ENCODE assay signal across 1 fruit fly cellular context in the genomic region with DNA sequence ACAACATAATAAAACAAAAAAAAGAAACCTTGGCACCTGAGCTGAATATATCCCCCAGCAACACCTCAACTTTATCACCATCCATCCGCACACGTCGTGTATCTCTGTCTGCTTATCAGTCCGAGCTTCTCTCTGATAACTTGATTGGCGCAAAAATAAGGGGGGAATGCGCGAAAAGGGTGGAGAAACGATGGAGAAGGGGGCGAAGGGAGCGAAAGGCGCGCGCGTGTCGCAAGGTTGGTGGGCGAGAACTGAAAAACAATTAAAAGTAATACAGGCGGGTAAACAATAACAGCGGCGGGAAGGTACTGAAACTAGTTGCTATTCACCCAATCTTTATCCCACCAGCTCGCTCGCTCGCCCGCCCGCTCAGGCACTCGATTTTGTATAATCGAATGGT.
TF ChIP-seq lines count a peak whose summit lies in the region.

No protein-coding gene starts in this region.

TF ChIP-seq in whole organism, embryonic, 481 proteins besides CTCF, POLR2A, EP300 and RAD21 (continued from another document):
- TF ChIP-seq slp2 (GFP tag; optimal IDR thresholded peaks at IDR 0.05; lab: Kevin White, UChicago) (no peak), CG17912 (GFP tag; optimal IDR thresholded peaks at IDR 0.05; lab: Kevin White, UChicago) (no peak), CG9932 (GFP tag; IDR thresholded peaks at IDR 0.05; lab: Robert Waterston, UW) (0 out of 2 replicates have a peak, but pooled peaks have one; percentile 14), CG10543 (GFP tag; optimal IDR thresholded peaks at IDR 0.05; lab: Kevin White, UChicago) (peak; percentile 28), grn (GFP tag; optimal IDR thresholded peaks at IDR 0.05; lab: Kevin White, UChicago) (peak; percentile 38), CG15011 (GFP tag; optimal IDR thresholded peaks at IDR 0.05; lab: Kevin White, UChicago) (no peak), GATAe (GFP tag; conservative IDR thresholded peaks at IDR 0.05; lab: Robert Waterston, UW) (peak; percentile 85), CG34376 (GFP tag; optimal IDR thresholded peaks at IDR 0.05; lab: Kevin White, UChicago) (peak; percentile 45), CG17612 (GFP tag; IDR thresholded peaks at IDR 0.05; lab: Robert Waterston, UW) (no peak), Dref (GFP tag; IDR thresholded peaks at IDR 0.05; lab: Robert Waterston, UW) (no peak), tup (GFP tag; optimal IDR thresholded peaks at IDR 0.05; lab: Kevin White, UChicago) (no peak), jumu (GFP tag; optimal IDR thresholded peaks at IDR 0.05; lab: Kevin White, UChicago) (no peak), odd (GFP tag; optimal IDR thresholded peaks at IDR 0.05; lab: Kevin White, UChicago) (no peak), CG12942 (GFP tag; optimal IDR thresholded peaks at IDR 0.05; lab: Kevin White, UChicago) (no peak), Med (GFP tag; lab: Kevin White, UChicago) (peak; percentile 61), ranshi (GFP tag; IDR thresholded peaks at IDR 0.05; lab: Robert Waterston, UW) (no peak), Dll (GFP tag; IDR thresholded peaks at IDR 0.05; lab: Robert Waterston, UW; ENCODE audit: partially characterized antibody) (no peak), mld (GFP tag; IDR thresholded peaks at IDR 0.05; lab: Robert Waterston, UW; ENCODE audit: partially characterized antibody) (no peak), peb (GFP tag; IDR thresholded peaks at IDR 0.05; lab: Robert Waterston, UW) (no peak), CG4282 (GFP tag; optimal IDR thresholded peaks at IDR 0.05; lab: Kevin White, UChicago) (no peak), nerfin-2 (GFP tag; IDR thresholded peaks at IDR 0.05; lab: Robert Waterston, UW; ENCODE audit: partially characterized antibody) (no peak), fd64A (GFP tag; optimal IDR thresholded peaks at IDR 0.05; lab: Kevin White, UChicago) (no peak), CG16863 (GFP tag; optimal IDR thresholded peaks at IDR 0.05; lab: Kevin White, UChicago) (no peak), CG13624 (GFP tag; optimal IDR thresholded peaks at IDR 0.05; lab: Kevin White, UChicago) (no peak), Sin3A (optimal IDR thresholded peaks at IDR 0.05; lab: Kevin White, UChicago) (no peak), CG18599 (GFP tag; optimal IDR thresholded peaks at IDR 0.05; lab: Kevin White, UChicago) (peak; percentile 26), wdn (GFP tag; IDR thresholded peaks at IDR 0.05; lab: Robert Waterston, UW) (no peak), HLH54F (GFP tag; optimal IDR thresholded peaks at IDR 0.05; lab: Kevin White, UChicago) (no peak), cg (GFP tag; optimal IDR thresholded peaks at IDR 0.05; lab: Kevin White, UChicago) (no peak), luna (GFP tag; optimal IDR thresholded peaks at IDR 0.05; lab: Kevin White, UChicago) (no peak), Gsc (GFP tag; IDR thresholded peaks at IDR 0.05; lab: Robert Waterston, UW) (no peak), sens-2 (GFP tag; IDR thresholded peaks at IDR 0.05; lab: Robert Waterston, UW) (no peak), aop (GFP tag; IDR thresholded peaks at IDR 0.05; lab: Robert Waterston, UW) (no peak), CG17829 (tag; optimal IDR thresholded peaks at IDR 0.05; lab: Kevin White, UChicago) (no peak), Ptx1 (GFP tag; IDR thresholded peaks at IDR 0.05; lab: Robert Waterston, UW) (no peak), exex (tag; optimal IDR thresholded peaks at IDR 0.05; lab: Kevin White, UChicago) (peak; percentile 90), hkb (optimal IDR thresholded peaks at IDR 0.05; lab: Kevin White, UChicago) (no peak), hkb (GFP tag; IDR thresholded peaks at IDR 0.05; lab: Robert Waterston, UW) (no peak), lola (GFP tag; optimal IDR thresholded peaks at IDR 0.05; lab: Kevin White, UChicago) (no peak), CG16779 (GFP tag; IDR thresholded peaks at IDR 0.05; lab: Robert Waterston, UW) (no peak), grau (tag; optimal IDR thresholded peaks at IDR 0.05; lab: Kevin White, UChicago) (no peak), CG8944 (GFP tag; optimal IDR thresholded peaks at IDR 0.05; lab: Kevin White, UChicago) (no peak), CG13894 (tag; optimal IDR thresholded peaks at IDR 0.05; lab: Kevin White, UChicago) (no peak), CG17359 (tag; optimal IDR thresholded peaks at IDR 0.05; lab: Kevin White, UChicago) (no peak), Drgx (GFP tag; IDR thresholded peaks at IDR 0.05; lab: Robert Waterston, UW) (no peak), vnd (GFP tag; IDR thresholded peaks at IDR 0.05; lab: Robert Waterston, UW; ENCODE audit: partially characterized antibody) (no peak), Hr39 (optimal IDR thresholded peaks at IDR 0.05; lab: Kevin White, UChicago) (no peak), CG11093 (GFP tag; IDR thresholded peaks at IDR 0.05; lab: Robert Waterston, UW) (no peak), CG10654 (GFP tag; optimal IDR thresholded peaks at IDR 0.05; lab: Kevin White, UChicago) (no peak), E2f2 (GFP tag; IDR thresholded peaks at IDR 0.05; lab: Robert Waterston, UW) (no peak), Fer2 (tag; optimal IDR thresholded peaks at IDR 0.05; lab: Kevin White, UChicago) (no peak), sd (tag; optimal IDR thresholded peaks at IDR 0.05; lab: Kevin White, UChicago) (peak; percentile 18), tx (GFP tag; optimal IDR thresholded peaks at IDR 0.05; lab: Kevin White, UChicago) (no peak), toy (GFP tag; IDR thresholded peaks at IDR 0.05; lab: Robert Waterston, UW) (no peak), CG11504 (tag; optimal IDR thresholded peaks at IDR 0.05; lab: Kevin White, UChicago) (no peak), seq (GFP tag; IDR thresholded peaks at IDR 0.05; lab: Robert Waterston, UW) (no peak), Six4 (GFP tag; optimal IDR thresholded peaks at IDR 0.05; lab: Kevin White, UChicago) (no peak), sug (tag; optimal IDR thresholded peaks at IDR 0.05; lab: Kevin White, UChicago) (peak; percentile 82), CG7786 (GFP tag; optimal IDR thresholded peaks at IDR 0.05; lab: Kevin White, UChicago) (no peak), vfl (GFP tag; optimal IDR thresholded peaks at IDR 0.05; lab: Kevin White, UChicago) (no peak), CG9215 (GFP tag; IDR thresholded peaks at IDR 0.05; lab: Robert Waterston, UW) (no peak), eve (GFP tag; optimal IDR thresholded peaks at IDR 0.05; lab: Kevin White, UChicago) (no peak), CG7745 (tag; optimal IDR thresholded peaks at IDR 0.05; lab: Kevin White, UChicago) (no peak), ase (GFP tag; IDR thresholded peaks at IDR 0.05; lab: Robert Waterston, UW) (no peak), esg (GFP tag; conservative IDR thresholded peaks at IDR 0.05; lab: Robert Waterston, UW) (no peak), CG8290 (GFP tag; optimal IDR thresholded peaks at IDR 0.05; lab: Kevin White, UChicago) (no peak), CG8290 (tag; optimal IDR thresholded peaks at IDR 0.05; lab: Kevin White, UChicago) (peak in 1 of 2 experiments; percentile 10), D19B (GFP tag; optimal IDR thresholded peaks at IDR 0.05; lab: Kevin White, UChicago) (no peak), Nf-YB (GFP tag; optimal IDR thresholded peaks at IDR 0.05; lab: Kevin White, UChicago) (no peak), gsb-n (tag; optimal IDR thresholded peaks at IDR 0.05; lab: Kevin White, UChicago) (no peak), stwl (tag; optimal IDR thresholded peaks at IDR 0.05; lab: Kevin White, UChicago) (no peak), dimm (GFP tag; IDR thresholded peaks at IDR 0.05; lab: Robert Waterston, UW) (no peak), hth (optimal IDR thresholded peaks at IDR 0.05; lab: Kevin White, UChicago) (no peak), insv (GFP tag; optimal IDR thresholded peaks at IDR 0.05; lab: Kevin White, UChicago) (no peak), CG17328 (GFP tag; IDR thresholded peaks at IDR 0.05; lab: Robert Waterston, UW) (no peak), crol (GFP tag; IDR thresholded peaks at IDR 0.05; lab: Robert Waterston, UW) (peak; percentile 83), stc (GFP tag; IDR thresholded peaks at IDR 0.05; lab: Robert Waterston, UW) (no peak), B-H2 (GFP tag; optimal IDR thresholded peaks at IDR 0.05; lab: Kevin White, UChicago) (no peak), CkIIα-i1 (GFP tag; IDR thresholded peaks at IDR 0.05; lab: Robert Waterston, UW) (no peak), prd (optimal IDR thresholded peaks at IDR 0.05; lab: Kevin White, UChicago) (no peak), prd (GFP tag; IDR thresholded peaks at IDR 0.05; lab: Robert Waterston, UW) (no peak), Awh (GFP tag; IDR thresholded peaks at IDR 0.05; lab: Robert Waterston, UW) (no peak), fu2 (GFP tag; optimal IDR thresholded peaks at IDR 0.05; lab: Kevin White, UChicago) (no peak), gcm2 (GFP tag; optimal IDR thresholded peaks at IDR 0.05; lab: Kevin White, UChicago) (no peak), Hr78 (GFP tag; optimal IDR thresholded peaks at IDR 0.05; lab: Kevin White, UChicago) (no peak), mirr (GFP tag; optimal IDR thresholded peaks at IDR 0.05; lab: Kevin White, UChicago) (peak; percentile 62), chinmo (GFP tag; IDR thresholded peaks at IDR 0.05; lab: Robert Waterston, UW; ENCODE audit: partially characterized antibody) (no peak), dan (GFP tag; IDR thresholded peaks at IDR 0.05; lab: Robert Waterston, UW) (no peak), CG6272 (GFP tag; IDR thresholded peaks at IDR 0.05; lab: Robert Waterston, UW) (no peak), BEAF-32 (GFP tag; optimal IDR thresholded peaks at IDR 0.05; lab: Kevin White, UChicago) (no peak), kay (GFP tag; optimal IDR thresholded peaks at IDR 0.05; lab: Kevin White, UChicago) (no peak), Bteb2 (GFP tag; optimal IDR thresholded peaks at IDR 0.05; lab: Kevin White, UChicago) (no peak), corto (GFP tag; optimal IDR thresholded peaks at IDR 0.05; lab: Kevin White, UChicago) (no peak), inv (GFP tag; IDR thresholded peaks at IDR 0.05; lab: Robert Waterston, UW; ENCODE audit: partially characterized antibody) (no peak), ro (GFP tag; IDR thresholded peaks at IDR 0.05; lab: Robert Waterston, UW) (no peak), Dp (GFP tag; optimal IDR thresholded peaks at IDR 0.05; lab: Kevin White, UChicago) (no peak), CG34224 (GFP tag; IDR thresholded peaks at IDR 0.05; lab: Robert Waterston, UW; ENCODE audit: partially characterized antibody) (no peak), CG18619 (GFP tag; optimal IDR thresholded peaks at IDR 0.05; lab: Kevin White, UChicago) (no peak), Antp (GFP tag; optimal IDR thresholded peaks at IDR 0.05; lab: Kevin White, UChicago) (no peak), klu (GFP tag; IDR thresholded peaks at IDR 0.05; lab: Robert Waterston, UW) (no peak), dpn (GFP tag; optimal IDR thresholded peaks at IDR 0.05; lab: Kevin White, UChicago) (no peak), Nf-YC (tag; optimal IDR thresholded peaks at IDR 0.05; lab: Kevin White, UChicago) (peak; percentile 13), CG9817 (tag; optimal IDR thresholded peaks at IDR 0.05; lab: Kevin White, UChicago) (no peak), unpg (GFP tag; optimal IDR thresholded peaks at IDR 0.05; lab: Kevin White, UChicago) (no peak), ftz-f1 (GFP tag; optimal IDR thresholded peaks at IDR 0.05; lab: Kevin White, UChicago) (peak; percentile 70), MTF-1 (GFP tag; optimal IDR thresholded peaks at IDR 0.05; lab: Kevin White, UChicago; ENCODE audit: borderline replicate concordance) (no peak), Poxn (GFP tag; IDR thresholded peaks at IDR 0.05; lab: Robert Waterston, UW) (no peak), Oli (tag; optimal IDR thresholded peaks at IDR 0.05; lab: Kevin White, UChicago) (no peak), HHEX (GFP tag; optimal IDR thresholded peaks at IDR 0.05; lab: Kevin White, UChicago) (no peak), Doc3 (GFP tag; IDR thresholded peaks at IDR 0.05; lab: Robert Waterston, UW; ENCODE audit: partially characterized antibody) (no peak), Pdp1 (GFP tag; optimal IDR thresholded peaks at IDR 0.05; lab: Kevin White, UChicago) (no peak), CG2202 (tag; optimal IDR thresholded peaks at IDR 0.05; lab: Kevin White, UChicago) (no peak), CG4424 (GFP tag; optimal IDR thresholded peaks at IDR 0.05; lab: Kevin White, UChicago) (no peak), Hsf (GFP tag; optimal IDR thresholded peaks at IDR 0.05; lab: Kevin White, UChicago) (no peak), CG7928 (GFP tag; optimal IDR thresholded peaks at IDR 0.05; lab: Kevin White, UChicago) (no peak), CG7372 (GFP tag; IDR thresholded peaks at IDR 0.05; lab: Robert Waterston, UW) (no peak), Jarid2 (GFP tag; optimal IDR thresholded peaks at IDR 0.05; lab: Kevin White, UChicago) (no peak), Deaf1 (tag; optimal IDR thresholded peaks at IDR 0.05; lab: Kevin White, UChicago) (no peak), cwo (GFP tag; optimal IDR thresholded peaks at IDR 0.05; lab: Kevin White, UChicago) (peak; percentile 59), CG3163 (GFP tag; optimal IDR thresholded peaks at IDR 0.05; lab: Kevin White, UChicago) (no peak), Hey (tag; optimal IDR thresholded peaks at IDR 0.05; lab: Kevin White, UChicago) (peak; percentile 98), CG13296 (GFP tag; optimal IDR thresholded peaks at IDR 0.05; lab: Kevin White, UChicago) (no peak), Xrp1 (GFP tag; IDR thresholded peaks at IDR 0.05; lab: Robert Waterston, UW) (no peak), D (optimal IDR thresholded peaks at IDR 0.05; lab: Kevin White, UChicago) (no peak), D (GFP tag; optimal IDR thresholded peaks at IDR 0.05; lab: Kevin White, UChicago) (no peak), CG17361 (GFP tag; IDR thresholded peaks at IDR 0.05; lab: Robert Waterston, UW) (no peak), phol (tag; optimal IDR thresholded peaks at IDR 0.05; lab: Kevin White, UChicago) (no peak)
TF ChIP-seq in whole organism, embryonic: peak in this region for 18.
